Fruit fly (Drosophila melanogaster): ENCODE measurements around the gene Herp.

The Herp gene

DNA sequence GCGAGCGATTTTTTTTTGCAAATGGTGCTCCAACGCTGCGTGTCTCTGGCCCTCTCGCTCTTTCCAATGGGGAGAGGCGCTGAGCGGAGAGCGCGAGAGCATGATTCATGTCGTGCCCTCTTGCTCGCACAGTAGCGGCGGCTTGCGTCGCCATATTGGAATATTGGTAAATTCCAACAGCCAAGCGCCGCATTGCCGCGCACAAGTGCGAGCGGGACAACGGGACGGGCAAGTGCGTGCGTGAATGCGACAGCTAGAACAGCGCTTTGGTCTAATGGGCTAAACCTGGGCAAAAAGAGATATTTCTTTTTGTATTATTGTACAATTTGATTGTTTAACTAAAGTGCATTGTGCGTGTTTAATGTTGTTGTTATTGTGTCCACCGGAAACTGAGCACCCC lies 28.4 kb upstream of the Herp start (continued):
- peak; percentile 51 for TF ChIP-seq gcm2 (GFP tag; optimal IDR thresholded peaks at IDR 0.05)
- no peak for TF ChIP-seq CG13296 (GFP tag; optimal IDR thresholded peaks at IDR 0.05)
- no peak for TF ChIP-seq zfh2 (GFP tag; optimal IDR thresholded peaks at IDR 0.05)
- no peak for TF ChIP-seq cad (GFP tag; optimal IDR thresholded peaks at IDR 0.05)
- peak; percentile 8 for TF ChIP-seq CG18262 (tag; optimal IDR thresholded peaks at IDR 0.05)
- TF ChIP-seq Opbp (GFP tag; IDR thresholded peaks at IDR 0.05; ENCODE audit: partially characterized antibody) = peak; percentile 80
- TF ChIP-seq CG10959 (GFP tag; IDR thresholded peaks at IDR 0.05) = no peak
- TF ChIP-seq Aef1 (GFP tag; IDR thresholded peaks at IDR 0.05) = peak; percentile 15; the same call in 1 of the 3 replicates
- TF ChIP-seq CG17568 (GFP tag; optimal IDR thresholded peaks at IDR 0.05) = no peak
- peak; percentile 97 for TF ChIP-seq YL-1 (GFP tag; optimal IDR thresholded peaks at IDR 0.05)
- TF ChIP-seq pfk (GFP tag; optimal IDR thresholded peaks at IDR 0.05) = peak; percentile 3
- TF ChIP-seq CG8388 (GFP tag; optimal IDR thresholded peaks at IDR 0.05) = no peak
- peak; percentile 73 for TF ChIP-seq CG4617 (GFP tag; optimal IDR thresholded peaks at IDR 0.05; ENCODE audit: borderline replicate concordance)
- 0 out of 2 replicates have a peak, but pooled peaks have one; percentile 59 for TF ChIP-seq CG8765 (GFP tag; IDR thresholded peaks at IDR 0.05)
- TF ChIP-seq CG8944 (GFP tag; optimal IDR thresholded peaks at IDR 0.05) = no peak
- TF ChIP-seq Dp (GFP tag; optimal IDR thresholded peaks at IDR 0.05) = no peak
- TF ChIP-seq cas (GFP tag; IDR thresholded peaks at IDR 0.05) = no peak
- peak; percentile 82 for TF ChIP-seq nmo (GFP tag; optimal IDR thresholded peaks at IDR 0.05)
- TF ChIP-seq Sin3A (optimal IDR thresholded peaks at IDR 0.05) = no peak
- peak; percentile 87 for TF ChIP-seq onecut (GFP tag; IDR thresholded peaks at IDR 0.05)
- no peak for TF ChIP-seq danr (GFP tag; IDR thresholded peaks at IDR 0.05)
- peak; percentile 32 for TF ChIP-seq CG12769 (tag; optimal IDR thresholded peaks at IDR 0.05)
- no peak for TF ChIP-seq fd3F (GFP tag; optimal IDR thresholded peaks at IDR 0.05)
- TF ChIP-seq dan (GFP tag; IDR thresholded peaks at IDR 0.05) = no peak
- TF ChIP-seq p53 (GFP tag; optimal IDR thresholded peaks at IDR 0.05) = no peak
- TF ChIP-seq CG12104 (GFP tag; optimal IDR thresholded peaks at IDR 0.05) = no peak
- TF ChIP-seq CG12942 (GFP tag; optimal IDR thresholded peaks at IDR 0.05) = no peak
- no peak for TF ChIP-seq CG10209 (GFP tag; optimal IDR thresholded peaks at IDR 0.05)
- TF ChIP-seq chinmo (GFP tag; IDR thresholded peaks at IDR 0.05; ENCODE audit: partially characterized antibody) = peak; percentile 78; the same call in 1 of the 4 replicates
- TF ChIP-seq stwl (tag; optimal IDR thresholded peaks at IDR 0.05) = peak; percentile 9
- no peak; the same call in 1 of the 2 replicates for TF ChIP-seq CG4360 (GFP tag; IDR thresholded peaks at IDR 0.05)
- peak; percentile 27 for TF ChIP-seq yki (optimal IDR thresholded peaks at IDR 0.05)
- no peak for TF ChIP-seq NC2α (GFP tag; optimal IDR thresholded peaks at IDR 0.05)
- no peak for TF ChIP-seq CG7987 (GFP tag; optimal IDR thresholded peaks at IDR 0.05)
- TF ChIP-seq nerfin-1 (tag; optimal IDR thresholded peaks at IDR 0.05) = peak; percentile 100
- TF ChIP-seq tna (GFP tag; IDR thresholded peaks at IDR 0.05; ENCODE audit: partially characterized antibody) = peak; percentile 55; the same call in 1 of the 2 replicates
- TF ChIP-seq CG17802 (tag; optimal IDR thresholded peaks at IDR 0.05) = no peak
- no peak for TF ChIP-seq aop (GFP tag; IDR thresholded peaks at IDR 0.05)
- no peak for TF ChIP-seq CG7556 (GFP tag; optimal IDR thresholded peaks at IDR 0.05)
- TF ChIP-seq stc (GFP tag; IDR thresholded peaks at IDR 0.05) = no peak
- no peak for TF ChIP-seq Usf (GFP tag; optimal IDR thresholded peaks at IDR 0.05)
- TF ChIP-seq Hmr (GFP tag; optimal IDR thresholded peaks at IDR 0.05) = peak; percentile 39
- TF ChIP-seq Hr78 (GFP tag; optimal IDR thresholded peaks at IDR 0.05) = no peak
- TF ChIP-seq CG42726 (GFP tag; IDR thresholded peaks at IDR 0.05; ENCODE audit: partially characterized antibody) = peak; percentile 77
- TF ChIP-seq CG5245 (GFP tag; optimal IDR thresholded peaks at IDR 0.05) = no peak
- peak; percentile 55 for TF ChIP-seq kni (GFP tag; optimal IDR thresholded peaks at IDR 0.05)
- TF ChIP-seq mirr (GFP tag; optimal IDR thresholded peaks at IDR 0.05) = peak; percentile 49
- no peak for TF ChIP-seq Ptx1 (GFP tag; IDR thresholded peaks at IDR 0.05)
- TF ChIP-seq ftz-f1 (GFP tag; optimal IDR thresholded peaks at IDR 0.05) = peak; percentile 51
- no peak for TF ChIP-seq CG3065 (GFP tag; optimal IDR thresholded peaks at IDR 0.05)
- no peak for TF ChIP-seq tup (GFP tag; optimal IDR thresholded peaks at IDR 0.05)
